Fruit fly (Drosophila melanogaster): Measurements from ENCODE around the gene Pex14.

Gene Pex14

DNA sequence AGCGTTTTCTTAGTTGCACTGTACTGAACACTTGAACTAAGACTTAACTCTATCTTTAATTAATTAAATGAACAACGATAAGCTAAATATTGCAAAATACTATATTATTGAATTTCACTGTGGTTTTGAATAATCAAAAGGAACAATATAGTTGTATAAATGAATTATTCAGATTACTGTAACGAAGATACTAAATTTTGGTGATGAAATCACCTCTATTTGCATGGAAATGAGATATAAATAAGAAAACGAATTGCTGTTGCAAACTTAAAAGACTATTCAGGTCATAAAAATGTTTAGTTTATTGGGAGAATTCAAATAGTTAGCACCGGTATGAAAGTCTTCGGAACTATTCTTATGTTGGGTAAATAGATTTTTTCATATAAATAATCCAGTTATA is 20.0 kb upstream of the Pex14 start, which contains the start of gene CG43251:
TSS of gene CG43251 (plus strand) at position 301 of the 400 bp plus-strand sequence.
- no peak for TF ChIP-seq Sox14 (GFP tag; optimal IDR thresholded peaks at IDR 0.05)
- no peak for TF ChIP-seq Sox15 (GFP tag; optimal IDR thresholded peaks at IDR 0.05)
- no peak for TF ChIP-seq CG32006 (GFP tag; optimal IDR thresholded peaks at IDR 0.05)
- no peak for TF ChIP-seq CG16779 (tag; optimal IDR thresholded peaks at IDR 0.05)
- TF ChIP-seq Lpt (GFP tag; optimal IDR thresholded peaks at IDR 0.05), result no peak
- TF ChIP-seq CG31627 (GFP tag; optimal IDR thresholded peaks at IDR 0.05), result no peak
- TF ChIP-seq Gug (GFP tag; IDR thresholded peaks at IDR 0.05), result no peak
- TF ChIP-seq CG6276 (GFP tag; optimal IDR thresholded peaks at IDR 0.05), result no peak
- TF ChIP-seq dsx (GFP tag; optimal IDR thresholded peaks at IDR 0.05; ENCODE audit: poor library complexity, severe bottlenecking), result no peak
- no peak for TF ChIP-seq Ets21C (GFP tag; optimal IDR thresholded peaks at IDR 0.05)
- TF ChIP-seq CG8632 (GFP tag; optimal IDR thresholded peaks at IDR 0.05), result no peak
- TF ChIP-seq ss (GFP tag; optimal IDR thresholded peaks at IDR 0.05), result no peak

DNA sequence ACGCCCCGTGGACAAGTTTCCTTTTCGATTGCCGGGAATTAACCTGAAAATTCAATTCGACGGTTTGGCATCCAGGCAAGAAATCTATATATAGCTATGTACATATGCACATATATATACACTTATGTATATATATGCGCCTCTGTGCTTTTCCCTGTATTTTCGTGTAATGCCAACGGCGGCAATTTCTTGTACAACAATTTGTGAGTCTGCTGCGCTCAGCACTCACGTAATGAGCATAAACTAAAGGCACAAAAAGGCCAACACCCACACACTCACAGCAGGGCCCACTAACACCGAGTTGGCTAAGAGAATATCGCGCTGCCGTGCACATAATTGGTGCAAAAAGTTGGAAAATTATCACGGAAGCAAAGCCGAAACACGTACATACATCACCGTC is 17.1 kb upstream of the Pex14 start:
- TF ChIP-seq Lpt (GFP tag; optimal IDR thresholded peaks at IDR 0.05) (no peak), CG6163 (GFP tag; IDR thresholded peaks at IDR 0.05) (no peak), CG34406 (GFP tag; optimal IDR thresholded peaks at IDR 0.05) (no peak), Hr38 (GFP tag; optimal IDR thresholded peaks at IDR 0.05) (no peak), Smox (GFP tag; optimal IDR thresholded peaks at IDR 0.05) (no peak), achi (GFP tag; optimal IDR thresholded peaks at IDR 0.05) (no peak), CG9139 (GFP tag; optimal IDR thresholded peaks at IDR 0.05) (no peak), CG31627 (GFP tag; optimal IDR thresholded peaks at IDR 0.05) (no peak), OdsH (GFP tag; optimal IDR thresholded peaks at IDR 0.05) (no peak), ss (GFP tag; optimal IDR thresholded peaks at IDR 0.05) (no peak), CG4318 (GFP tag; optimal IDR thresholded peaks at IDR 0.05) (no peak), salr (GFP tag; optimal IDR thresholded peaks at IDR 0.05) (no peak)

DNA sequence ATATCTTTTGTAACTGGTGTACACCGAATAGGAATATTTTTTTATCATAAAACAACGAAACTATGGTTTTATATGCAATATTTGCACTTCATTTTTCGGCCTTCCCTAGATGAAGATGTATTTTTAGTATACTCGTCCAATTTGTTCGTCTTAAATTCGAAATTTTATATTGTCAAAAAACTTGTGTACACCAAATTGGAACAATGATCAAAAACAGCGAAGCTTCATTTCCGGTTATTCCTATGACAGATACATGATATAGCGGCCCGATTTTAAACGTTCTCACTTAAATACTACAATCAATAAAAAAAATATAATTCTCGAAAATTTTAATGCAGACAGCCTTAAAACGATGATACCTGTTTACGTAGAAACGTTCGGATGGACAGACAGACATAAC is 11.4 kb upstream of the Pex14 start:
- TF ChIP-seq Eip75B (GFP tag; optimal IDR thresholded peaks at IDR 0.05) (no peak), pdm3 (GFP tag; optimal IDR thresholded peaks at IDR 0.05) (no peak), Ets96B (tag; optimal IDR thresholded peaks at IDR 0.05) (no peak), CG11762 (GFP tag; optimal IDR thresholded peaks at IDR 0.05; ENCODE audit: insufficient read depth) (no peak), CG32006 (GFP tag; optimal IDR thresholded peaks at IDR 0.05) (no peak), CG6276 (GFP tag; optimal IDR thresholded peaks at IDR 0.05) (no peak), CG34406 (GFP tag; optimal IDR thresholded peaks at IDR 0.05) (no peak), fd85E (GFP tag; optimal IDR thresholded peaks at IDR 0.05) (no peak), vri (GFP tag; optimal IDR thresholded peaks at IDR 0.05) (no peak), dsx (GFP tag; optimal IDR thresholded peaks at IDR 0.05; ENCODE audit: poor library complexity, severe bottlenecking) (no peak), spab (GFP tag; optimal IDR thresholded peaks at IDR 0.05) (no peak), Met (GFP tag; optimal IDR thresholded peaks at IDR 0.05) (no peak), Lpt (GFP tag; optimal IDR thresholded peaks at IDR 0.05) (no peak), Smox (GFP tag; optimal IDR thresholded peaks at IDR 0.05) (no peak), CG6854 (GFP tag; optimal IDR thresholded peaks at IDR 0.05) (no peak), lz (GFP tag; optimal IDR thresholded peaks at IDR 0.05) (no peak), CG8319 (GFP tag; optimal IDR thresholded peaks at IDR 0.05) (no peak), Ets21C (GFP tag; optimal IDR thresholded peaks at IDR 0.05) (no peak), CG3919 (GFP tag; optimal IDR thresholded peaks at IDR 0.05) (no peak), CG8632 (GFP tag; optimal IDR thresholded peaks at IDR 0.05) (no peak)

DNA sequence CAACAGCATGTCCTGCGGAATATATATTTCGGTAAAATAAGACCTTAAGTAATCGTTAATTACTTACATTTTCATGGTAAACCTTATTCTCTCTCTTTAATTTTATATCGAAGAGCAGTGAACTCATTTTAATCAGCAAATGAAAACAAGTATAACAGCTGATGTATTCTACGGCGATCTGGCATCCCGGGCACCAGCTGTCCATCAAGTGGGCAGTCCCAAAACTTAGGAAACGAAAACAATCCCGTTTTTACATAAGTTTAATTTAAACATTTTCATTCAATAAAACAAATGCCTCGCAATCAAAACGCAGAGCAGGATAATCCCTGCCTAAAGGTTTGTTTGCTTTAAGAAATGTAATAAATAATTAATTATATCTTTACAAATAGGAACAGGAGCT is 9.2 kb upstream of the Pex14 start, which contains the start of the genes CG4074 and CG4186:
TSS of gene CG4074 (minus strand) at position 151 of the 400 bp plus-strand sequence.
TSS of gene CG4186 (plus strand) at position 237 of the 400 bp plus-strand sequence.
- TF ChIP-seq spab (GFP tag; optimal IDR thresholded peaks at IDR 0.05) (no peak), fkh (GFP tag; optimal IDR thresholded peaks at IDR 0.05) (peak; percentile 45), salr (GFP tag; optimal IDR thresholded peaks at IDR 0.05) (no peak), Lpt (GFP tag; optimal IDR thresholded peaks at IDR 0.05) (no peak), Eip78C (GFP tag) (peak; percentile 51), vri (GFP tag; optimal IDR thresholded peaks at IDR 0.05) (peak; percentile 27)

Measured in whole organism, prepupa.